Worm (Caenorhabditis elegans): ENCODE measurements around the gene Y50E8A.2.

Y50E8A.2 gene

DNA sequence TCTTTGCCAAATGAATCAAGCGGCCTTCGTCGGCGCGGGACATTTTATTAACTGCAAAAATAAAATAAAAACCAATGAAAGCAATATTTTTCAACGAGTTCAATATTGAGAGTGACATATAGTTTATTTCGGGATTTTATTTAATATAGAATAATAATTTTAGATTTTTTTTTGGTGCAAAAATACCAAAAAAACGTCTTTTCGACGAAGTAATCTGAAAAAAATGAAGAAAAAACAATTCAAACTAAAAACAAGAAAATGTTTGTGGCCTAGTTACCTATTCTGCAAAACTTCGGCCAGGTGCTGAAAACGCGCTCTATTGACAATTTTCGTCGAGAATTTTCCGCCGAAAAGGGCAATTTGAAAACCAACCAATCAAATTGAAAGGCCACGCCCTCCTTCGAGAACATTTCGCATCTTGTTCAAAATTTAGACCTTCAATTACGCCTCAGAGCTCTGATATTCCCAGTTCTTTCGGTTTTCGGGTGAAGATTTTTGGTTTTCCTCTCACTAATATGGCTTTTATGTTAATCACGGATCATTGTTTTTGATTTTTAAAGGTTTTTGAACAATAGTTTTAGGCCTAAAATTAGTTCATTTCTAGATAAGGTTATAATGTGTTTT is 43.1 kb downstream of the Y50E8A.2 start, which contains the start of gene C47E8.4 (continued):
- no peak for TF ChIP-seq lin-32 (GFP tag; optimal IDR thresholded peaks at IDR 0.05)

DNA sequence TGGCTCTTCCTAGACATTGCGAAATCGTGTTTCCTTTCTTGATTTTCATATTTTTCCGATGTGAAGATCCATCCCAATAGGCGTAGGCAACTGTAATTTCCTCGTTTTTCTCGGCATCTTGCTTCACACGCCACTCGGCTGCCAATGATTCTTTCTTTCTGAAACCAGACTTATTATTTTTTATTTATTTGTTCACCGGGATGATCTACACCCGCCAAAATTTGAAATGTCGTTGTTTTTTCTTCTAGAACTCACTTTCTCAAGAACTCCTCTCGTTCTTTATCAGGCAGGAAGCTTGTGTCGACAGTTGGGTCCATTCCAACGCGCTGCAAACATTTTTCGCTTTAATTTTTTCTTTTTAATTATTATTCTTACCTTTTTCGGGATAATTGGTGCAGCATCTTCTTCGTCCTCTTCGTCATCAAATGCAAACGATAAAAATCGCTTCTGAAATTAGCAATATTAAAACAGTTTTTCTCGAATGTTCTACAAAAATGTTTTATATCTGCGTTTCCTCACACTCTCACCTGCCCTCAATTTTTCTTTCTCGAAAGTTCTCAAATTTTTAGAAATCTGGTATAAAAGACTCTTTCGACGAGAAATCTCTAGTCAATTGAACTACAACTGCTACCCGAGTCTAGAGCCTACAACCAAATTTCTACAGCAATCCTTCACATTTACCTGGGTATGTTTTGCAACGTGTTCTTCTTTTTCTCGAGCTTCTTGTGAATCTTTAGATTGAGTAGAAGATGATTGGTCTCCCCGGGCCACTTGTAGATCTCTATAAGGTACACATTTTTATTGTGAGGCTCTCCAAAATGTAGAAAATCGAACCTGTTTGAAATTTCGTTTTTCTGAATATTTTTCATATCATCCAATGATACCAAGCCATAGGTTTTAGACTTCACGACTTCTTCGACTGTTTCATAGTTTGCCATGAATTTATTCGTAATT is 44.0 kb downstream of the Y50E8A.2 start, which contains the start of gene hsp-90:
hsp-90 (plus strand) TSS at position 560 of the 954 bp plus-strand sequence.
- no peak for TF ChIP-seq tbx-8 (GFP tag; optimal IDR thresholded peaks at IDR 0.05)
- TF ChIP-seq lin-32 (GFP tag; optimal IDR thresholded peaks at IDR 0.05): no peak
- TF ChIP-seq pha-4 (tag; optimal IDR thresholded peaks at IDR 0.05): no peak
- TF ChIP-seq blmp-1 (tag; optimal IDR thresholded peaks at IDR 0.05): no peak
- TF ChIP-seq unc-62 (GFP tag; optimal IDR thresholded peaks at IDR 0.05): no peak

DNA sequence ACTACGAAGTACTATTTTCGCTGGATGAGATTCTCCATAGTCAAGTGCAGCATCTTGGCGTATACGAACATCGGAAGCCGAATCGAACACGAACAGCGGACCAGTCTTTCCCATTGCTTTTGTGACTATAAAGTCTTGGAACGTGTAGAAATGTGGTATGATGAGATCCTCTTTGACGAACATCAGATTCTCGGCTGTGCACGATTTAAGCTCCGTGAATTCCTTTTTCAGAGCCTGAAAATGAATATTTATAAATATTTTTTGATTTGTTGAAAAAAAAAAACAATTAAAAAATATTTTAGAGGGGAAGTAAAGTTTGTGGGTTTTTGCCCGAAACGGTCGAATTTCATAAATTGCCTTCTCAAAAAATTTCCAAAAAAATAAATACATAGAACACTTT is 44.7 kb downstream of the Y50E8A.2 start:
- TF ChIP-seq sptf-1 (tag; optimal IDR thresholded peaks at IDR 0.05) (no peak), M03D4.4 (tag; optimal IDR thresholded peaks at IDR 0.05) (no peak), lsy-2 (tag; optimal IDR thresholded peaks at IDR 0.05) (no peak), blmp-1 (tag; optimal IDR thresholded peaks at IDR 0.05) (no peak), cnd-1 (tag; optimal IDR thresholded peaks at IDR 0.05) (no peak), nhr-76 (tag; optimal IDR thresholded peaks at IDR 0.05) (no peak), drap-1 (GFP tag; optimal IDR thresholded peaks at IDR 0.05) (no peak)

DNA sequence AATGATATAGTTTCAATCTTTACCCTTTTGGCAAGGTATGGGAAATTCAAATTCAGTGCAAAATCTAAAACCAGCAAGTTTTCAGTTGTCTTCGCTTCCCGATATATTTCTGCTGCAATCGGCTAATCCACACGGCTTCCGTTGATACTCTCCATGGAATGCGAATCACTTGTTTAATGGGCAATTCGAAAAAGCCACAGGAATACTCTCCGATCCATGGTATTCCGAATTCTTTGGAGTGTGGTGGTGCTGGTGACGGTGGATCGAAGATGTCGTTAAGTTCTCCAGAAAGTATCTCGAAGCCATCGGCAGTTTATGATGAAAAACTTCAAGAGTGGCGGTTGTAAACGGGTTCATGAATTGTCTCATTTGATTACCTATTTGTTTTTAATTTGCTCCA is 45.4 kb downstream of the Y50E8A.2 start:
- no peak for TF ChIP-seq lsy-2 (tag; optimal IDR thresholded peaks at IDR 0.05)
- no peak for TF ChIP-seq nhr-28 (tag; optimal IDR thresholded peaks at IDR 0.05)
- no peak for TF ChIP-seq ztf-11 (tag; optimal IDR thresholded peaks at IDR 0.05)
- TF ChIP-seq lin-32 (GFP tag; optimal IDR thresholded peaks at IDR 0.05): no peak
- no peak for TF ChIP-seq nhr-2 (tag; optimal IDR thresholded peaks at IDR 0.05)
- no peak for TF ChIP-seq elt-3 (tag; optimal IDR thresholded peaks at IDR 0.05)
- TF ChIP-seq ceh-43 (GFP tag; optimal IDR thresholded peaks at IDR 0.05): no peak
- no peak for TF ChIP-seq mls-2 (tag; optimal IDR thresholded peaks at IDR 0.05)
- TF ChIP-seq unc-39 (tag; optimal IDR thresholded peaks at IDR 0.05): no peak
- no peak for TF ChIP-seq ceh-39 (tag; optimal IDR thresholded peaks at IDR 0.05)
- no peak for TF ChIP-seq blmp-1 (tag; optimal IDR thresholded peaks at IDR 0.05)
- no peak for TF ChIP-seq sem-2 (GFP tag; optimal IDR thresholded peaks at IDR 0.05)
- no peak for TF ChIP-seq snpc-4 (tag; optimal IDR thresholded peaks at IDR 0.05)
- no peak for TF ChIP-seq mep-1 (tag; optimal IDR thresholded peaks at IDR 0.05)
- no peak for TF ChIP-seq M03D4.4 (tag; optimal IDR thresholded peaks at IDR 0.05)

DNA sequence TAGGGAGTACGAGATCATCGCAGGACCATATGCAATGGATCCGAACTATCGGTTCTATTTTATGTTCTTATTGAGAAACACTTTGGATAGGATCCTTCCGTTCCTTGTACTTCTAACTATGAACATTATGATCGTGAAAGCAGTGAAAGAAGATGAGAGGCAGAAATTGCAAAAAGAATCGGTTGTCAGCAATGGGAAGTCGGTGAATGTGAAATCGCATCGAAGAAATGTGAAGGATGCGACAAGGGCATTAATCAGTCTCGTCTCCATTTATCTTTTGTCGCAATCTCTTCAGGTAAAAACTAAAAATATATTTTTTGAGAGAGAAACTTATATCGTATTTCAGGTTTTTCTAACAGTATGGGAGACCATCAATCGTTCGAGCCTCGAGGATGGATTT is 45.8 kb downstream of the Y50E8A.2 start:
- TF ChIP-seq pha-4 (tag; optimal IDR thresholded peaks at IDR 0.05) (no peak), lin-32 (GFP tag; optimal IDR thresholded peaks at IDR 0.05) (no peak), sptf-1 (tag; optimal IDR thresholded peaks at IDR 0.05) (no peak), unc-120 (tag; optimal IDR thresholded peaks at IDR 0.05; ENCODE audit: poor library complexity, severe bottlenecking) (no peak), mep-1 (tag; optimal IDR thresholded peaks at IDR 0.05) (no peak), unc-39 (tag; optimal IDR thresholded peaks at IDR 0.05) (no peak), mls-2 (tag; optimal IDR thresholded peaks at IDR 0.05) (no peak), mab-5 (tag; optimal IDR thresholded peaks at IDR 0.05) (no peak), snpc-4 (tag; optimal IDR thresholded peaks at IDR 0.05) (no peak), unc-62 (GFP tag; optimal IDR thresholded peaks at IDR 0.05) (no peak)

DNA sequence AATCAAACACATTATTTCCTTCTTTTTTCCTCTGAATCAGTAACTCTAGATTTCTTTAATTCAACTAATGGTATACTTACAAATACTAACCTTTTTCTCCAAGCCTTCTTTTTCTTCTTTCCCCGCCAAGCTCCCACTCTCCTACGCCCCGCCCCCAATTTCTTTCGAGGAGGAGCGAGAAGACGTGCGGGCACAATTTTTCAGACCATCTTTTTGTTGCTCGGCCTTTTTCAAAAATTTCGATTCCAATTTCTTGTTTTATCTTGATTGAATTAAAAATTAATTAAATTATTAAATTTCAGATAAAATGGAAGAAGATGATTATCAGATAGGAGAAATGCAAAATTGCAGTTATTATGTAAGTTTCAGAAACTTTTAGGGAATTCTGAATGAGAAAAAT is 48.6 kb downstream of the Y50E8A.2 start, which contains the start of gene C47E8.3:
C47E8.3 (plus strand) TSS at position 301 of the 400 bp plus-strand sequence.
- no peak for TF ChIP-seq sem-2 (GFP tag; optimal IDR thresholded peaks at IDR 0.05)
- TF ChIP-seq zip-8 (tag; optimal IDR thresholded peaks at IDR 0.05): no peak
- no peak for TF ChIP-seq nhr-2 (tag; optimal IDR thresholded peaks at IDR 0.05)
- TF ChIP-seq M03D4.4 (tag; optimal IDR thresholded peaks at IDR 0.05): no peak
- no peak for TF ChIP-seq ceh-43 (GFP tag; optimal IDR thresholded peaks at IDR 0.05)
- TF ChIP-seq cnd-1 (tag; optimal IDR thresholded peaks at IDR 0.05): no peak
- TF ChIP-seq mls-2 (tag; optimal IDR thresholded peaks at IDR 0.05): no peak
- TF ChIP-seq mab-5 (tag; optimal IDR thresholded peaks at IDR 0.05): no peak
- no peak for TF ChIP-seq bed-3 (GFP tag; optimal IDR thresholded peaks at IDR 0.05)
- no peak for TF ChIP-seq lin-13 (tag; optimal IDR thresholded peaks at IDR 0.05)

Data from whole organism, mixed stage, embryonic.